Worm (Caenorhabditis elegans) whole organism, L4/young adult: ENCODE data around the gene nfyc-1.

Source experiments
- dao-5 ChIP-seq: sonication (generic microtip); optimal IDR thresholded peaks from 2 replicates; lab custom pipeline; 2016; ENCODE audit warnings: missing genotype, missing genetic modification characterization, moderate library complexity, missing compliant biosample characterization
- him-1 ChIP-seq: sonication (generic microtip); optimal IDR thresholded peaks from 2 replicates; lab custom pipeline; 2016; ENCODE audit warnings: missing genotype, missing genetic modification reagents, missing genetic modification characterization, missing compliant biosample characterization

DNA sequence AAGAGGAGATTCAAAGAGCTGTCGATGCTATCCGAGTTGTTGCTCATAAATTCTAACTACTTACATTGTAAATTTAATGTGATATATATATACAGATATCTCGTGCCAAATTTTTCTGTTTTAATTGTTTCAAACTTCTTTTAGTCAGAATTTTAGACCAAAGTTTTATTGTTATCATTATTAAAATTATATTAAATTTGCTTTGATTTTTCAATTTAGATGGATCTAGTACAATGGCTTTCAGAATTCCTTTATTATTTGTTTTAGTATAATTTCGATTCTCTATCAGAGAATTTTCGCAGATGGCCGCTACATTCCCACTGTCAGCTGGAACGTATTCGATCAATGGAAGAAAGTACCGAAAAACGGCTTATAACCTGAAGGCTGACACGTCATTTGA is 13.7 kb downstream of the nfyc-1 start, which contains the start of gene ascc-1:
- TF ChIP-seq him-1 (tag; lab: Kevin White, UChicago) (no peak), dao-5 (no peak)
